Worm (Caenorhabditis elegans) whole organism, late embryonic: ENCODE measurements around the gene R01H2.4.
A peak's percentile ranks its signal among the peaks of the same experiment; 100 is the strongest.

Experiments
- C38D4.7 ChIP-seq: fragments of 200-800 bp; sonication (Bioruptor generic); optimal IDR thresholded peaks from 2 replicates; lab custom pipeline; 2018; ENCODE audit warnings: mild to moderate bottlenecking, missing genetic modification characterization, moderate library complexity, missing compliant biosample characterization
- K09A11.1 ChIP-seq: sonication (generic microtip); optimal IDR thresholded peaks from 2 replicates; lab custom pipeline; 2017; ENCODE audit warnings: antibody characterized with exemption, mild to moderate bottlenecking, missing genetic modification characterization, missing compliant biosample characterization; ENCODE audit not compliant: insufficient read depth
- eyg-1 ChIP-seq: sonication (generic microtip); optimal IDR thresholded peaks from 2 replicates; lab custom pipeline; 2016; ENCODE audit warnings: missing genotype, missing genetic modification characterization, missing compliant biosample characterization
- nfya-1 ChIP-seq: sonication (generic microtip); optimal IDR thresholded peaks from 2 replicates; lab custom pipeline; 2017; ENCODE audit warnings: missing genetic modification characterization, mild to moderate bottlenecking, missing compliant biosample characterization, antibody characterized with exemption, moderate library complexity
- pha-2 ChIP-seq: sonication (generic microtip); optimal IDR thresholded peaks from 2 replicates; lab custom pipeline; 2017; ENCODE audit warnings: mild to moderate bottlenecking, missing genetic modification characterization, missing compliant biosample characterization
- rnt-1 ChIP-seq: sonication (generic microtip); optimal IDR thresholded peaks from 2 replicates; lab custom pipeline; 2016; ENCODE audit warnings: missing genetic modification characterization, missing compliant biosample characterization
- tbx-2 ChIP-seq: sonication (generic microtip); optimal IDR thresholded peaks from 2 replicates; lab custom pipeline; 2016; ENCODE audit warnings: missing genetic modification characterization, missing compliant biosample characterization
- unc-42 ChIP-seq: sonication (generic microtip); optimal IDR thresholded peaks from 2 replicates; lab custom pipeline; 2016; ENCODE audit warnings: missing genotype, missing genetic modification characterization, missing compliant biosample characterization

Gene R01H2.4

DNA sequence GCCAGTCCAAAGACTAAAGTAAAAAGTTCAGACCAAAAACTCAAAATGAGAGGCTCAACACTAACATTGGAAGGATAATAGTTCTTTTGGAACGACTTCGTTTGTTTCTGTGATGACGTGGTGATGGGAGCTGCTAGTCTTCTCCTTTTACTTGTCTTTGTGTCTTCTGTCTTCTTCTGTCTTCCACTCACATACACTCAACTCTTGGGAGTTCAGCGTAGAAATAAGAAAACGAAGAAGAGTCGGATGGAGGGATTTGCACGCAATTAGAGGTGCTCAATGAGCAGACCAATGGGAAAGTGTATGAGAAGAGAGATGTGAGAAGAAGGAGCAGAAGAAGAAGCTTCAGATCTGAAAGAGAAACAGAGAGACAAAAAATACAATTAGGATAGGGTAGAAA lies 52.0 kb downstream of the R01H2.4 start:
- TF ChIP-seq eyg-1 (tag; lab: Kevin White, UChicago) (no peak), K09A11.1 (no peak), rnt-1 (tag; lab: Kevin White, UChicago) (no peak), unc-42 (tag; lab: Kevin White, UChicago) (peak; percentile 29), nfya-1 (tag; lab: Kevin White, UChicago) (no peak), pha-2 (no peak), C38D4.7 (GFP tag; lab: Kevin White, UChicago) (no peak), tbx-2 (no peak)
